Fruit fly (Drosophila melanogaster) whole organism, embryonic: ENCODE measurements around the gene Chd1.

Experiments used
- BEAF-32 ChIP-seq: fragments of 200-800 bp; sonication (Bioruptor generic); optimal IDR thresholded peaks from 3 replicates; lab custom pipeline; 2017; ENCODE audit warnings: missing biosample characterization, missing genetic modification characterization, mild to moderate bottlenecking, moderate library complexity, missing genetic modification reagents
- CG10267 ChIP-seq: fragments of 200-800 bp; sonication (Bioruptor generic); optimal IDR thresholded peaks from 2 replicates; lab custom pipeline; 2018; ENCODE audit warnings: missing biosample characterization, mild to moderate bottlenecking, missing genetic modification characterization, moderate library complexity
- CG10321 ChIP-seq: fragments of 200-800 bp; sonication (Bioruptor generic); IDR thresholded peaks from 2 replicates; pipeline ENCODE4 v1.3.6; 2022; ENCODE audit warnings: missing biosample characterization, missing genetic modification characterization
- CG10979 ChIP-seq: fragments of 200-800 bp; sonication (Bioruptor generic); optimal IDR thresholded peaks from 2 replicates; lab custom pipeline; 2018; ENCODE audit warnings: missing biosample characterization, mild to moderate bottlenecking, missing genetic modification characterization, moderate library complexity
- CG11093 ChIP-seq: fragments of 200-800 bp; sonication (Bioruptor generic); IDR thresholded peaks from 3 replicates; pipeline ENCODE4 v1.3.6; 2022; ENCODE audit warnings: missing biosample characterization, missing genetic modification characterization
- CG12299 ChIP-seq: fragments of 200-800 bp; sonication (Bioruptor generic); optimal IDR thresholded peaks from 2 replicates; lab custom pipeline; 2018; ENCODE audit warnings: missing biosample characterization, mild to moderate bottlenecking, missing genetic modification characterization
- CG12659 ChIP-seq: fragments of 200-800 bp; sonication (Bioruptor generic); optimal IDR thresholded peaks from 3 replicates; lab custom pipeline; 2017; ENCODE audit warnings: mild to moderate bottlenecking, missing biosample characterization, missing genetic modification reagents, missing genetic modification characterization
- CG13775 ChIP-seq: fragments of 200-800 bp; sonication (Bioruptor generic); optimal IDR thresholded peaks from 3 replicates; lab custom pipeline; 2017; ENCODE audit warnings: missing biosample characterization, mild to moderate bottlenecking, missing genetic modification characterization
- CG14050 ChIP-seq: fragments of 200-800 bp; sonication (Bioruptor generic); IDR thresholded peaks from 3 replicates; pipeline ENCODE4 v1.3.6; 2022; ENCODE audit warnings: missing biosample characterization, missing genetic modification characterization
- CG1529 ChIP-seq: fragments of 200-800 bp; sonication (Bioruptor generic); optimal IDR thresholded peaks from 3 replicates; lab custom pipeline; 2018; ENCODE audit warnings: missing biosample characterization, missing genetic modification characterization
- CG17359 ChIP-seq: fragments of 200-800 bp; sonication (Bioruptor generic); optimal IDR thresholded peaks from 3 replicates; lab custom pipeline; 2018; ENCODE audit warnings: missing biosample characterization, mild to moderate bottlenecking, missing genetic modification characterization, moderate library complexity
- CG18262 ChIP-seq: fragments of 200-800 bp; optimal IDR thresholded peaks from 3 replicates; lab custom pipeline; 2019; ENCODE audit warnings: missing biosample characterization, mild to moderate bottlenecking, missing genetic modification characterization, moderate library complexity
- CG18476 ChIP-seq: fragments of 200-800 bp; sonication (Bioruptor generic); optimal IDR thresholded peaks from 2 replicates; lab custom pipeline; 2016; ENCODE audit warnings: missing biosample characterization, mild to moderate bottlenecking, missing genetic modification characterization
- CG2129 ChIP-seq: fragments of 200-800 bp; sonication (Bioruptor generic); IDR thresholded peaks from 2 replicates; pipeline ENCODE4 v1.3.6; 2022; ENCODE audit warnings: missing biosample characterization, missing genetic modification characterization; ENCODE audit not compliant: partially characterized antibody
- CG2678 ChIP-seq: fragments of 200-800 bp; sonication (Bioruptor generic); optimal IDR thresholded peaks from 3 replicates; lab custom pipeline; 2019; ENCODE audit warnings: missing biosample characterization, mild to moderate bottlenecking, missing genetic modification characterization, moderate library complexity
- CG4707 ChIP-seq: fragments of 200-800 bp; sonication (Bioruptor generic); optimal IDR thresholded peaks from 2 replicates; lab custom pipeline; 2018; ENCODE audit warnings: missing biosample characterization, mild to moderate bottlenecking, missing genetic modification characterization, moderate library complexity
- CG4820 ChIP-seq: fragments of 200-800 bp; sonication (Bioruptor generic); optimal IDR thresholded peaks from 3 replicates; lab custom pipeline; 2016; ENCODE audit warnings: missing biosample characterization, missing genetic modification characterization
- CG5953 ChIP-seq: fragments of 200-800 bp; sonication (Bioruptor generic); IDR thresholded peaks from 2 replicates; pipeline ENCODE4 v1.3.6; 2022; ENCODE audit warnings: missing biosample characterization, missing genetic modification characterization
- CG6689 ChIP-seq: fragments of 200-800 bp; sonication (Bioruptor generic); IDR thresholded peaks from 2 replicates; pipeline ENCODE4 v1.3.6; 2022; ENCODE audit warnings: missing biosample characterization, missing genetic modification characterization
- CG6791 ChIP-seq: fragments of 200-800 bp; sonication (Bioruptor generic); IDR thresholded peaks from 3 replicates; pipeline ENCODE4 v1.3.6; 2022; ENCODE audit warnings: missing biosample characterization, missing genetic modification characterization; ENCODE audit not compliant: partially characterized antibody
- CG7372 ChIP-seq: fragments of 200-800 bp; sonication (Bioruptor generic); IDR thresholded peaks from 2 replicates; pipeline ENCODE4 v1.3.6; 2022; ENCODE audit warnings: missing biosample characterization, missing genetic modification characterization
- CG7839 ChIP-seq: fragments of 200-800 bp; sonication (Bioruptor generic); optimal IDR thresholded peaks from 3 replicates; lab custom pipeline; 2018; ENCODE audit warnings: missing biosample characterization, mild to moderate bottlenecking, missing genetic modification characterization, moderate library complexity
- CG8281 ChIP-seq: fragments of 200-800 bp; sonication (Bioruptor generic); optimal IDR thresholded peaks from 2 replicates; lab custom pipeline; 2018; ENCODE audit warnings: missing biosample characterization, mild to moderate bottlenecking, missing genetic modification characterization, moderate library complexity
- CG9932 ChIP-seq: fragments of 200-800 bp; sonication (Bioruptor generic); IDR thresholded peaks from 2 replicates; pipeline ENCODE4 v1.3.6; 2022; ENCODE audit warnings: missing biosample characterization, missing genetic modification characterization
- Doc2 ChIP-seq: fragments of 200-800 bp; sonication (Bioruptor generic); IDR thresholded peaks from 2 replicates; pipeline ENCODE4 v1.3.6; 2022; ENCODE audit warnings: missing biosample characterization, missing genetic modification characterization
- Eip74EF ChIP-seq, 2 experiments: fragments of 200-800 bp in 1 of 2; fragments of >200 bp in 1 of 2; sonication (Bioruptor generic) in 1 of 2; optimal IDR thresholded peaks; 2 replicates each; lab custom pipeline; 2017 to 2019; ENCODE audit warnings: missing biosample characterization in 2 of 2, missing genetic modification characterization in 2 of 2, mild to moderate bottlenecking in 1 of 2, moderate library complexity in 1 of 2
- Fer1 ChIP-seq: fragments of 200-800 bp; sonication (Bioruptor generic); optimal IDR thresholded peaks from 2 replicates; lab custom pipeline; 2017; ENCODE audit warnings: missing biosample characterization, mild to moderate bottlenecking, missing genetic modification characterization
- Hmx ChIP-seq: fragments of 200-800 bp; sonication (Bioruptor generic); optimal IDR thresholded peaks from 2 replicates; lab custom pipeline; 2016; ENCODE audit warnings: missing biosample characterization, missing genetic modification characterization
- Hr51 ChIP-seq, 2 experiments: fragments of 200-800 bp; sonication (Bioruptor generic); optimal IDR thresholded peaks; 2 replicates in 1 of 2; 3 replicates in 1 of 2; lab custom pipeline; 2016 to 2018; ENCODE audit warnings: missing biosample characterization in 2 of 2, missing genetic modification characterization in 2 of 2, mild to moderate bottlenecking in 1 of 2, moderate library complexity in 1 of 2
- NFAT ChIP-seq: fragments of 200-800 bp; sonication (Bioruptor generic); IDR thresholded peaks from 2 replicates; pipeline ENCODE4 v1.3.6; 2022; ENCODE audit warnings: missing biosample characterization, missing genetic modification characterization
- Oli ChIP-seq: fragments of 200-800 bp; sonication (Bioruptor generic); optimal IDR thresholded peaks from 2 replicates; lab custom pipeline; 2018; ENCODE audit warnings: missing biosample characterization, mild to moderate bottlenecking, missing genetic modification characterization, moderate library complexity
- Opbp ChIP-seq: fragments of 200-800 bp; sonication (Bioruptor generic); IDR thresholded peaks from 3 replicates; pipeline ENCODE4 v1.3.6; 2022; ENCODE audit warnings: missing biosample characterization, missing genetic modification characterization; ENCODE audit not compliant: partially characterized antibody
- Rx ChIP-seq: fragments of 200-800 bp; sonication (Bioruptor generic); IDR thresholded peaks from 2 replicates; pipeline ENCODE4 v1.3.6; 2022; ENCODE audit warnings: missing biosample characterization, missing genetic modification characterization
- Xbp1 ChIP-seq: fragments of 200-800 bp; sonication (Bioruptor generic); optimal IDR thresholded peaks from 3 replicates; lab custom pipeline; 2016; ENCODE audit warnings: missing biosample characterization, mild to moderate bottlenecking, missing genetic modification characterization
- bsh ChIP-seq, 2 experiments: fragments of 200-800 bp; sonication (Bioruptor generic); optimal IDR thresholded peaks; 2 replicates each; lab custom pipeline; 2017 to 2018; ENCODE audit warnings: mild to moderate bottlenecking in 2 of 2, missing biosample characterization in 2 of 2, missing genetic modification characterization in 2 of 2, moderate library complexity in 1 of 2
- croc ChIP-seq: fragments of 200-800 bp; sonication (Bioruptor generic); conservative IDR thresholded peaks from 3 replicates; pipeline ENCODE4 v1.3.6; 2022; ENCODE audit warnings: missing biosample characterization, missing genetic modification characterization
- eve ChIP-seq, 2 experiments: fragments of >200 bp; optimal IDR thresholded peaks; 2 replicates each; lab custom pipeline; 2017; ENCODE audit warnings: missing biosample characterization in 2 of 2, missing genetic modification characterization in 2 of 2
- gcm ChIP-seq: fragments of 200-800 bp; sonication (Bioruptor generic); optimal IDR thresholded peaks from 2 replicates; lab custom pipeline; 2019; ENCODE audit warnings: missing biosample characterization, mild to moderate bottlenecking, missing genetic modification characterization, moderate library complexity
- grn ChIP-seq: fragments of 200-800 bp; sonication (Bioruptor generic); optimal IDR thresholded peaks from 3 replicates; lab custom pipeline; 2017; ENCODE audit warnings: missing biosample characterization, missing genetic modification characterization
- gt ChIP-seq: fragments of 200-800 bp; sonication (Bioruptor generic); IDR thresholded peaks from 2 replicates; pipeline ENCODE4 v1.3.6; 2022; ENCODE audit warnings: missing biosample characterization, missing genetic modification characterization
- hb ChIP-seq: fragments of 200-800 bp; sonication (Bioruptor generic); IDR thresholded peaks from 3 replicates; pipeline ENCODE4 v1.3.6; 2022; ENCODE audit warnings: missing biosample characterization, missing genetic modification characterization; ENCODE audit not compliant: partially characterized antibody
- rib ChIP-seq: fragments of 200-800 bp; sonication (Bioruptor generic); IDR thresholded peaks from 2 replicates; pipeline ENCODE4 v1.3.6; 2022; ENCODE audit warnings: missing biosample characterization, missing genetic modification characterization
- salm ChIP-seq: fragments of 200-800 bp; sonication (Bioruptor generic); optimal IDR thresholded peaks from 2 replicates; lab custom pipeline; 2018; ENCODE audit warnings: missing biosample characterization, mild to moderate bottlenecking, missing genetic modification characterization
- tna ChIP-seq: fragments of 200-800 bp; sonication (Bioruptor generic); IDR thresholded peaks from 2 replicates; pipeline ENCODE4 v1.3.6; 2022; ENCODE audit warnings: missing biosample characterization, missing genetic modification characterization; ENCODE audit not compliant: partially characterized antibody
- trem ChIP-seq: fragments of 200-800 bp; optimal IDR thresholded peaks from 3 replicates; lab custom pipeline; 2019; ENCODE audit warnings: missing biosample characterization, mild to moderate bottlenecking, missing genetic modification characterization, moderate library complexity
- unpg ChIP-seq: fragments of 200-800 bp; sonication (Bioruptor generic); optimal IDR thresholded peaks from 3 replicates; lab custom pipeline; 2018; ENCODE audit warnings: missing biosample characterization, mild to moderate bottlenecking, missing genetic modification characterization, moderate library complexity
- wdn ChIP-seq: fragments of 200-800 bp; sonication (Bioruptor generic); IDR thresholded peaks from 2 replicates; pipeline ENCODE4 v1.3.6; 2022; ENCODE audit warnings: missing biosample characterization, missing genetic modification characterization
- wek ChIP-seq: fragments of 200-800 bp; sonication (Bioruptor generic); optimal IDR thresholded peaks from 3 replicates; lab custom pipeline; 2018; ENCODE audit warnings: missing biosample characterization, mild to moderate bottlenecking, missing genetic modification characterization, moderate library complexity
- zen ChIP-seq: fragments of 200-800 bp; sonication (Bioruptor generic); optimal IDR thresholded peaks from 3 replicates; lab custom pipeline; 2018; ENCODE audit warnings: missing biosample characterization, mild to moderate bottlenecking, missing genetic modification characterization, moderate library complexity

The Chd1 gene

dm6 chr2L:3003399-3003798, 15.9 kb upstream of the Chd1 start (continued):
- no peak for TF ChIP-seq Hmx (GFP tag; lab: Kevin White, UChicago)
- no peak for TF ChIP-seq BEAF-32 (GFP tag; lab: Kevin White, UChicago)
- TF ChIP-seq CG6689 (GFP tag; lab: Robert Waterston, UW): peak; percentile 38; the same call in 1 of the 2 replicates
- TF ChIP-seq CG5953 (GFP tag; lab: Robert Waterston, UW): peak; percentile 62
- peak in 1 of 2 experiments; percentile 73 for TF ChIP-seq Hr51 (GFP tag; optimal IDR thresholded peaks at IDR 0.05; lab: Kevin White, UChicago)
- TF ChIP-seq unpg: peak; percentile 69
- TF ChIP-seq rib (GFP tag; lab: Robert Waterston, UW): no peak
- TF ChIP-seq CG13775 (GFP tag; lab: Kevin White, UChicago): no peak
- TF ChIP-seq CG9932 (GFP tag; lab: Robert Waterston, UW): no peak
- TF ChIP-seq wdn: no peak
- peak; percentile 11 for TF ChIP-seq salm
- peak; percentile 19; the same call in 1 of the 2 replicates for TF ChIP-seq CG10321 (GFP tag; lab: Robert Waterston, UW)
- TF ChIP-seq CG12299 (tag; lab: Kevin White, UChicago): no peak
- peak; percentile 57 for TF ChIP-seq CG12659 (GFP tag; lab: Kevin White, UChicago)
- TF ChIP-seq CG8281 (tag; lab: Kevin White, UChicago): peak; percentile 15
- peak; percentile 70 for TF ChIP-seq CG4707
- peak; percentile 50 for TF ChIP-seq gcm (GFP tag; lab: Kevin White, UChicago)
- no peak for TF ChIP-seq zen (tag; lab: Kevin White, UChicago)
- TF ChIP-seq Xbp1 (GFP tag; lab: Kevin White, UChicago): peak; percentile 33
- peak; percentile 12 for TF ChIP-seq CG4820 (GFP tag; lab: Kevin White, UChicago)
- no peak for TF ChIP-seq croc
- no peak for TF ChIP-seq NFAT (GFP tag; lab: Robert Waterston, UW)
- TF ChIP-seq CG17359 (tag; lab: Kevin White, UChicago): peak; percentile 80
- peak; percentile 60 for TF ChIP-seq CG10979 (tag; lab: Kevin White, UChicago)
- TF ChIP-seq hb (GFP tag; lab: Robert Waterston, UW): no peak
- TF ChIP-seq Doc2: no peak
- peak; percentile 63 for TF ChIP-seq Oli
- TF ChIP-seq bsh (GFP tag; optimal IDR thresholded peaks at IDR 0.05; lab: Kevin White, UChicago): peak in 1 of 2 experiments; percentile 61
- TF ChIP-seq CG1529: peak; percentile 69
- 0 out of 3 replicates have a peak, but pooled peaks have one; percentile 21 for TF ChIP-seq CG14050 (GFP tag; lab: Robert Waterston, UW)
- TF ChIP-seq Opbp (GFP tag; lab: Robert Waterston, UW): no peak
- TF ChIP-seq CG7839 (tag; lab: Kevin White, UChicago): peak; percentile 54
- no peak for TF ChIP-seq CG6791 (GFP tag; lab: Robert Waterston, UW)
- peak in 1 of 2 experiments; percentile 74 for TF ChIP-seq Eip74EF (GFP tag; optimal IDR thresholded peaks at IDR 0.05; lab: Kevin White, UChicago)
- peak; percentile 78 for TF ChIP-seq CG2678 (tag; lab: Kevin White, UChicago)
- TF ChIP-seq gt (GFP tag; lab: Robert Waterston, UW): no peak
- TF ChIP-seq CG2129 (GFP tag; lab: Robert Waterston, UW): no peak
- peak; percentile 15 for TF ChIP-seq trem (tag; lab: Kevin White, UChicago)
- peak; percentile 30 for TF ChIP-seq CG10267 (tag; lab: Kevin White, UChicago)
- TF ChIP-seq wek (GFP tag; lab: Kevin White, UChicago): peak; percentile 25
- TF ChIP-seq Fer1 (GFP tag; lab: Kevin White, UChicago): peak; percentile 8
- TF ChIP-seq CG18262 (tag; lab: Kevin White, UChicago): peak; percentile 63
- TF ChIP-seq grn (GFP tag; lab: Kevin White, UChicago): no peak
- peak; percentile 28; the same call in 1 of the 3 replicates for TF ChIP-seq CG11093 (GFP tag; lab: Robert Waterston, UW)
- TF ChIP-seq tna: no peak
- TF ChIP-seq CG7372 (GFP tag; lab: Robert Waterston, UW): no peak
- peak; percentile 4 for TF ChIP-seq CG18476 (GFP tag; lab: Kevin White, UChicago)
- TF ChIP-seq Rx: no peak
- TF ChIP-seq eve (GFP tag; optimal IDR thresholded peaks at IDR 0.05; lab: Kevin White, UChicago): no peak
